Fruit fly (Drosophila melanogaster) whole organism, embryonic: Measurements from ENCODE around the gene CAH7.
A peak's percentile ranks its signal among the peaks of the same experiment; 100 is the strongest.

Source experiments
- Abd-B ChIP-seq: fragments of 200-800 bp; sonication (Bioruptor generic); optimal IDR thresholded peaks from 2 replicates; lab custom pipeline; 2018; ENCODE audit warnings: missing biosample characterization, mild to moderate bottlenecking, missing genetic modification characterization, moderate library complexity
- Ada2b ChIP-seq: fragments of 200-800 bp; sonication (Bioruptor generic); IDR thresholded peaks from 2 replicates; pipeline ENCODE4 v1.3.6; 2022; ENCODE audit warnings: missing biosample characterization, missing genetic modification characterization
- Atf-2 ChIP-seq: fragments of 200-800 bp; sonication (Bioruptor generic); optimal IDR thresholded peaks from 2 replicates; lab custom pipeline; 2016; ENCODE audit warnings: missing biosample characterization, missing genetic modification characterization
- Awh ChIP-seq: fragments of 200-800 bp; sonication (Bioruptor generic); IDR thresholded peaks from 2 replicates; pipeline ENCODE4, ENCODE4 v1.3.6; 2022; ENCODE audit warnings: missing biosample characterization, missing genetic modification characterization
- CG10431 ChIP-seq: fragments of 200-800 bp; sonication (Bioruptor generic); optimal IDR thresholded peaks from 3 replicates; lab custom pipeline; 2018; ENCODE audit warnings: missing biosample characterization, mild to moderate bottlenecking, missing genetic modification characterization
- CG11085 ChIP-seq: fragments of 200-800 bp; sonication (Bioruptor generic); IDR thresholded peaks from 2 replicates; pipeline ENCODE4 v1.3.6; 2022; ENCODE audit warnings: missing biosample characterization, missing genetic modification characterization
- CG11247 ChIP-seq: fragments of 200-800 bp; sonication (Bioruptor generic); IDR thresholded peaks from 2 replicates; pipeline ENCODE4 v1.3.6; 2022; ENCODE audit warnings: missing biosample characterization, missing genetic modification characterization
- CG12236 ChIP-seq: fragments of 200-800 bp; sonication (Bioruptor generic); optimal IDR thresholded peaks from 2 replicates; lab custom pipeline; 2016; ENCODE audit warnings: missing biosample characterization, missing genetic modification characterization
- CG12391 ChIP-seq: fragments of 200-800 bp; sonication (Bioruptor generic); optimal IDR thresholded peaks from 3 replicates; lab custom pipeline; 2018; ENCODE audit warnings: missing biosample characterization, mild to moderate bottlenecking, missing genetic modification characterization, moderate library complexity
- CG15696 ChIP-seq: fragments of 200-800 bp; sonication (Bioruptor generic); optimal IDR thresholded peaks from 2 replicates; lab custom pipeline; 2019; ENCODE audit warnings: missing biosample characterization, mild to moderate bottlenecking, missing genetic modification characterization, moderate library complexity
- CG1603 ChIP-seq: fragments of 200-800 bp; sonication (Bioruptor generic); optimal IDR thresholded peaks from 2 replicates; lab custom pipeline; 2019; ENCODE audit warnings: missing biosample characterization, mild to moderate bottlenecking, missing genetic modification characterization, moderate library complexity
- CG16815 ChIP-seq: fragments of 200-800 bp; sonication (Bioruptor generic); optimal IDR thresholded peaks from 3 replicates; lab custom pipeline; 2017; ENCODE audit warnings: missing biosample characterization, mild to moderate bottlenecking, missing genetic modification characterization
- CG17385 ChIP-seq: fragments of 200-800 bp; sonication (Bioruptor generic); optimal IDR thresholded peaks from 3 replicates; lab custom pipeline; 2018; ENCODE audit warnings: missing biosample characterization, mild to moderate bottlenecking, missing genetic modification characterization
- CG31388 ChIP-seq: fragments of 200-800 bp; sonication (Bioruptor generic); optimal IDR thresholded peaks from 2 replicates; lab custom pipeline; 2016; ENCODE audit warnings: missing biosample characterization, missing genetic modification characterization
- CG3847 ChIP-seq: fragments of 200-800 bp; sonication (Bioruptor generic); IDR thresholded peaks from 2 replicates; pipeline ENCODE4 v1.3.6; 2022; ENCODE audit warnings: missing biosample characterization, missing genetic modification characterization
- CG5245 ChIP-seq: fragments of 200-800 bp; sonication (Bioruptor generic); optimal IDR thresholded peaks from 3 replicates; lab custom pipeline; 2016; ENCODE audit warnings: missing biosample characterization, missing genetic modification characterization
- CG5953 ChIP-seq: fragments of 200-800 bp; sonication (Bioruptor generic); IDR thresholded peaks from 2 replicates; pipeline ENCODE4 v1.3.6; 2022; ENCODE audit warnings: missing biosample characterization, missing genetic modification characterization
- CG7271 ChIP-seq: fragments of 200-800 bp; sonication (Bioruptor generic); optimal IDR thresholded peaks from 2 replicates; lab custom pipeline; 2018; ENCODE audit warnings: missing biosample characterization, mild to moderate bottlenecking, missing genetic modification characterization, moderate library complexity
- CG7745 ChIP-seq: fragments of 200-800 bp; sonication (Bioruptor generic); optimal IDR thresholded peaks from 2 replicates; lab custom pipeline; 2018; ENCODE audit warnings: missing biosample characterization, mild to moderate bottlenecking, missing genetic modification characterization, moderate library complexity
- CG8359 ChIP-seq: fragments of 200-800 bp; sonication (Bioruptor generic); optimal IDR thresholded peaks from 2 replicates; lab custom pipeline; 2017; ENCODE audit warnings: missing biosample characterization, mild to moderate bottlenecking, missing genetic modification characterization, borderline replicate concordance
- CG9876 ChIP-seq: fragments of 200-800 bp; sonication (Bioruptor generic); optimal IDR thresholded peaks from 2 replicates; lab custom pipeline; 2016; ENCODE audit warnings: missing biosample characterization, missing genetic modification characterization
- Camta ChIP-seq: fragments of 200-800 bp; sonication (Bioruptor generic); optimal IDR thresholded peaks from 2 replicates; lab custom pipeline; 2016; ENCODE audit warnings: missing biosample characterization, missing genetic modification characterization
- Deaf1 ChIP-seq: fragments of 200-800 bp; optimal IDR thresholded peaks from 3 replicates; lab custom pipeline; 2019; ENCODE audit warnings: missing biosample characterization, mild to moderate bottlenecking, missing genetic modification characterization, moderate library complexity
- Dfd ChIP-seq, 2 experiments: fragments of >200 bp; optimal IDR thresholded peaks; 2 replicates each; lab custom pipeline; 2017; ENCODE audit warnings: missing biosample characterization in 2 of 2, missing genetic modification characterization in 2 of 2
- Ets65A ChIP-seq: fragments of 200-800 bp; sonication (Bioruptor generic); peaks from one replicate; lab custom pipeline; 2016; ENCODE audit warnings: missing biosample characterization, missing genetic modification characterization
- Hand ChIP-seq: fragments of 200-800 bp; sonication (Bioruptor generic); optimal IDR thresholded peaks from 2 replicates; lab custom pipeline; 2017; ENCODE audit warnings: mild to moderate bottlenecking, missing biosample characterization, missing genetic modification reagents, missing genetic modification characterization
- Hmr ChIP-seq: fragments of 200-800 bp; sonication (Bioruptor generic); optimal IDR thresholded peaks from 3 replicates; lab custom pipeline; 2017; ENCODE audit warnings: mild to moderate bottlenecking, missing biosample characterization, missing genetic modification reagents, missing genetic modification characterization
- Hmx ChIP-seq: fragments of 200-800 bp; sonication (Bioruptor generic); optimal IDR thresholded peaks from 2 replicates; lab custom pipeline; 2016; ENCODE audit warnings: missing biosample characterization, missing genetic modification characterization
- Hr39 ChIP-seq: fragments of >200 bp; optimal IDR thresholded peaks from 2 replicates; lab custom pipeline; 2017
- Kr ChIP-seq: fragments of 200-800 bp; sonication (Bioruptor generic); optimal IDR thresholded peaks from 2 replicates; lab custom pipeline; 2017; ENCODE audit warnings: missing biosample characterization, mild to moderate bottlenecking, missing genetic modification characterization
- MESR4 ChIP-seq: fragments of 200-800 bp; sonication (Bioruptor generic); optimal IDR thresholded peaks from 2 replicates; lab custom pipeline; 2018; ENCODE audit warnings: missing biosample characterization, mild to moderate bottlenecking, missing genetic modification characterization, moderate library complexity
- Nf-YC ChIP-seq: fragments of 200-800 bp; optimal IDR thresholded peaks from 3 replicates; lab custom pipeline; 2019; ENCODE audit warnings: missing biosample characterization, mild to moderate bottlenecking, missing genetic modification characterization, moderate library complexity
- Ravus ChIP-seq: fragments of 200-800 bp; sonication (Bioruptor generic); IDR thresholded peaks from 2 replicates; pipeline ENCODE4 v1.3.6; 2022; ENCODE audit warnings: missing biosample characterization, missing genetic modification characterization
- Vsx1 ChIP-seq: fragments of 200-800 bp; sonication (Bioruptor generic); optimal IDR thresholded peaks from 2 replicates; lab custom pipeline; 2017; ENCODE audit warnings: missing biosample characterization, mild to moderate bottlenecking, missing genetic modification characterization, missing genetic modification reagents
- YL-1 ChIP-seq: fragments of 200-800 bp; sonication (Bioruptor generic); optimal IDR thresholded peaks from 3 replicates; lab custom pipeline; 2017; ENCODE audit warnings: missing biosample characterization, mild to moderate bottlenecking, missing genetic modification characterization
- bowl ChIP-seq: fragments of 200-800 bp; sonication (Bioruptor generic); IDR thresholded peaks from 2 replicates; pipeline ENCODE4 v1.3.6; 2022; ENCODE audit warnings: missing biosample characterization, missing genetic modification characterization
- dm ChIP-seq: fragments of 200-800 bp; sonication (Bioruptor generic); optimal IDR thresholded peaks from 3 replicates; lab custom pipeline; 2016; ENCODE audit warnings: missing biosample characterization, missing genetic modification characterization
- dpn ChIP-seq, 2 experiments: fragments of 200-800 bp; sonication (Bioruptor generic); optimal IDR thresholded peaks; 3 replicates each; lab custom pipeline; 2016; ENCODE audit warnings: missing biosample characterization in 2 of 2, missing genetic modification characterization in 2 of 2
- fd96Cb ChIP-seq: fragments of 200-800 bp; sonication (Bioruptor generic); optimal IDR thresholded peaks from 2 replicates; lab custom pipeline; 2018; ENCODE audit warnings: missing biosample characterization, mild to moderate bottlenecking, missing genetic modification characterization, moderate library complexity
- ham ChIP-seq: fragments of 200-800 bp; sonication (Bioruptor generic); IDR thresholded peaks from 2 replicates; pipeline ENCODE4 v1.3.6; 2022; ENCODE audit warnings: missing biosample characterization, missing genetic modification characterization
- hkb ChIP-seq, 2 experiments: fragments of 200-800 bp in 1 of 2; fragments of >200 bp in 1 of 2; sonication (Bioruptor generic) in 1 of 2; IDR thresholded peaks in 1 of 2; optimal IDR thresholded peaks in 1 of 2; 2 replicates each; pipeline versions ENCODE4 v1.3.6 to Lab custom; 2017 to 2022; ENCODE audit warnings: missing biosample characterization in 1 of 2, missing genetic modification characterization in 1 of 2
- oc ChIP-seq: fragments of 200-800 bp; sonication (Bioruptor generic); optimal IDR thresholded peaks from 2 replicates; lab custom pipeline; 2018; ENCODE audit warnings: missing biosample characterization, mild to moderate bottlenecking, missing genetic modification characterization, moderate library complexity
- org-1 ChIP-seq: fragments of 200-800 bp; sonication (Bioruptor generic); optimal IDR thresholded peaks from 2 replicates; lab custom pipeline; 2017; ENCODE audit warnings: missing biosample characterization, missing genetic modification characterization
- pho ChIP-seq: fragments of 200-800 bp; sonication (Bioruptor generic); optimal IDR thresholded peaks from 2 replicates; lab custom pipeline; 2016; ENCODE audit warnings: missing biosample characterization, missing genetic modification characterization
- run ChIP-seq: fragments of 200-800 bp; sonication (Bioruptor generic); optimal IDR thresholded peaks from 3 replicates; lab custom pipeline; 2018; ENCODE audit warnings: missing biosample characterization, mild to moderate bottlenecking, missing genetic modification characterization
- sens-2 ChIP-seq: fragments of 200-800 bp; sonication (Bioruptor generic); IDR thresholded peaks from 2 replicates; pipeline ENCODE4 v1.3.6; 2022; ENCODE audit warnings: missing biosample characterization, missing genetic modification characterization
- sisA ChIP-seq: fragments of 200-800 bp; sonication (Bioruptor generic); IDR thresholded peaks from 2 replicates; pipeline ENCODE4 v1.3.6; 2022; ENCODE audit warnings: missing biosample characterization, missing genetic modification characterization
- so ChIP-seq: fragments of 200-800 bp; sonication (Bioruptor generic); IDR thresholded peaks from 3 replicates; pipeline ENCODE4 v1.3.6; 2022; ENCODE audit warnings: missing biosample characterization, missing genetic modification characterization
- sob ChIP-seq: fragments of 200-800 bp; sonication (Bioruptor generic); IDR thresholded peaks from 2 replicates; pipeline ENCODE4 v1.3.6; 2022; ENCODE audit warnings: missing biosample characterization, missing genetic modification characterization
- usp ChIP-seq: fragments of >200 bp; optimal IDR thresholded peaks from 2 replicates; lab custom pipeline; 2017; ENCODE audit warnings: missing biosample characterization, missing genetic modification characterization
- vvl ChIP-seq: fragments of 200-800 bp; sonication (Bioruptor generic); IDR thresholded peaks from 2 replicates; pipeline ENCODE4 v1.3.6; 2022; ENCODE audit warnings: missing biosample characterization, missing genetic modification characterization
- zen ChIP-seq: fragments of 200-800 bp; sonication (Bioruptor generic); optimal IDR thresholded peaks from 3 replicates; lab custom pipeline; 2018; ENCODE audit warnings: missing biosample characterization, mild to moderate bottlenecking, missing genetic modification characterization, moderate library complexity

CAH7 gene

DNA sequence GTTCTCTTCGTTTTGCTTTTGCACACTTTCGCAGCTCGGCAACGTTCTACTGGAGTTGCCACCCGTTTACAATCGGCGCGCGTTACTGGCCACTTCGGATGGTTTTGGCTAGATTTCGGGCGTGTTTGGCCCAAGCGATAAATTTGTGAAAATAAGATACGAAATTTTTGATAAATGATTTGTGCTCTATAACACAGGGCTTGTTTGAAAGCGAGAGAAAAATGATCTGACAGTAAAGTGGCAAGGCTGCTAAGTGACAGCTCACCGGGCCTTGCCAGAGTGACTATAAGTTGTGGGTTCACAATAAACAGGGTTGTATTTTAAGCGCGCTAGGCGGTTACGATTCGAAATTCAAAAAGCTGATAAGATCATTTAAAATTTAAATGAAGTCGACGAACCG, 2.1 kb upstream of the CAH7 start, which contains the start of gene Fmr1 (continued):
- TF ChIP-seq CG5953 (GFP tag; lab: Robert Waterston, UW), result no peak
- peak; percentile 9 for TF ChIP-seq CG16815
- TF ChIP-seq CG31388, result no peak
- TF ChIP-seq CG3847, result peak; percentile 88
- TF ChIP-seq zen (tag; lab: Kevin White, UChicago), result peak; percentile 36
- no peak for TF ChIP-seq Hmx (GFP tag; lab: Kevin White, UChicago)
- TF ChIP-seq run (tag; lab: Kevin White, UChicago), result no peak
- no peak for TF ChIP-seq org-1
- peak; percentile 29; the same call in 1 of the 2 replicates for TF ChIP-seq CG11247
- peak; percentile 60 for TF ChIP-seq Deaf1 (tag; lab: Kevin White, UChicago)
- no peak for TF ChIP-seq ham (GFP tag; lab: Robert Waterston, UW)
- TF ChIP-seq sisA (GFP tag; lab: Robert Waterston, UW), result peak; percentile 53
- peak; percentile 61 for TF ChIP-seq CG12391 (tag; lab: Kevin White, UChicago)
- TF ChIP-seq Abd-B (GFP tag; lab: Kevin White, UChicago), result no peak
- TF ChIP-seq Dfd (GFP tag; optimal IDR thresholded peaks at IDR 0.05; lab: Kevin White, UChicago), result no peak
- TF ChIP-seq usp (GFP tag; lab: Kevin White, UChicago), result no peak
- TF ChIP-seq Hand (GFP tag; lab: Kevin White, UChicago), result no peak
- TF ChIP-seq vvl (GFP tag; lab: Robert Waterston, UW), result no peak
- TF ChIP-seq Vsx1 (GFP tag; lab: Kevin White, UChicago), result no peak
- TF ChIP-seq Ada2b, result no peak; the same call in 1 of the 2 replicates
- TF ChIP-seq CG7745, result no peak
- peak; percentile 27 for TF ChIP-seq CG15696 (tag; lab: Kevin White, UChicago)
- no peak for TF ChIP-seq Awh (GFP tag; lab: Robert Waterston, UW)
- peak; percentile 17 for TF ChIP-seq YL-1 (GFP tag; lab: Kevin White, UChicago)
- no peak for TF ChIP-seq CG11085 (GFP tag; lab: Robert Waterston, UW)
- peak; percentile 49 for TF ChIP-seq CG9876 (GFP tag; lab: Kevin White, UChicago)
- TF ChIP-seq bowl, result no peak
- peak; percentile 42 for TF ChIP-seq pho (GFP tag; lab: Kevin White, UChicago)
- peak; percentile 91 for TF ChIP-seq CG1603 (tag; lab: Kevin White, UChicago)
- peak; percentile 61 for TF ChIP-seq dm (GFP tag; lab: Kevin White, UChicago)
- no peak for TF ChIP-seq CG10431
- no peak for TF ChIP-seq Hmr (GFP tag; lab: Kevin White, UChicago)
- peak; percentile 96 for TF ChIP-seq Ets65A (GFP tag; lab: Kevin White, UChicago)
- TF ChIP-seq CG17385, result no peak
- 0 out of 2 replicates have a peak, but pooled peaks have one; percentile 12 for TF ChIP-seq sob (GFP tag; lab: Robert Waterston, UW)
- TF ChIP-seq Ravus (GFP tag; lab: Robert Waterston, UW), result no peak
- TF ChIP-seq Camta (GFP tag; lab: Kevin White, UChicago), result peak; percentile 60
- no peak for TF ChIP-seq CG5245
- TF ChIP-seq sens-2 (GFP tag; lab: Robert Waterston, UW), result 0 out of 2 replicates have a peak, but pooled peaks have one; percentile 22
- TF ChIP-seq so (GFP tag; lab: Robert Waterston, UW), result 0 out of 3 replicates have a peak, but pooled peaks have one; percentile 42
- no peak for TF ChIP-seq CG7271 (tag; lab: Kevin White, UChicago)
- TF ChIP-seq CG12236 (GFP tag; lab: Kevin White, UChicago), result peak; percentile 29
- TF ChIP-seq fd96Cb (tag; lab: Kevin White, UChicago), result no peak
- TF ChIP-seq Hr39 (lab: Kevin White, UChicago), result no peak
- no peak for TF ChIP-seq CG8359 (GFP tag; lab: Kevin White, UChicago)
- TF ChIP-seq oc (tag; lab: Kevin White, UChicago), result no peak
- TF ChIP-seq Nf-YC (tag; lab: Kevin White, UChicago), result peak; percentile 24
- TF ChIP-seq MESR4 (GFP tag; lab: Kevin White, UChicago), result peak; percentile 24
- peak; percentile 29 for TF ChIP-seq Atf-2
- TF ChIP-seq hkb (optimal IDR thresholded peaks at IDR 0.05; lab: Kevin White, UChicago), result peak; percentile 90
- peak; percentile 26; the same call in 1 of the 2 replicates for TF ChIP-seq hkb (GFP tag; IDR thresholded peaks at IDR 0.05; lab: Robert Waterston, UW)
- no peak for TF ChIP-seq Kr
- TF ChIP-seq dpn (GFP tag; optimal IDR thresholded peaks at IDR 0.05; lab: Kevin White, UChicago), result peak; percentile 51 to 52
